Worm (Caenorhabditis elegans) whole organism, late embryonic: Measurements from ENCODE around the gene C49F5.5.

Experiments
- pros-1 ChIP-seq: fragments of 150-350 bp; optimal IDR thresholded peaks from 2 replicates; lab custom pipeline; 2014; ENCODE audit warnings: missing biosample characterization, missing genetic modification reagents, missing genetic modification characterization
- rnt-1 ChIP-seq: sonication (generic microtip); optimal IDR thresholded peaks from 2 replicates; lab custom pipeline; 2016; ENCODE audit warnings: missing genetic modification characterization, missing compliant biosample characterization
- unc-42 ChIP-seq: sonication (generic microtip); optimal IDR thresholded peaks from 2 replicates; lab custom pipeline; 2016; ENCODE audit warnings: missing genotype, missing genetic modification characterization, missing compliant biosample characterization

Gene C49F5.5

DNA sequence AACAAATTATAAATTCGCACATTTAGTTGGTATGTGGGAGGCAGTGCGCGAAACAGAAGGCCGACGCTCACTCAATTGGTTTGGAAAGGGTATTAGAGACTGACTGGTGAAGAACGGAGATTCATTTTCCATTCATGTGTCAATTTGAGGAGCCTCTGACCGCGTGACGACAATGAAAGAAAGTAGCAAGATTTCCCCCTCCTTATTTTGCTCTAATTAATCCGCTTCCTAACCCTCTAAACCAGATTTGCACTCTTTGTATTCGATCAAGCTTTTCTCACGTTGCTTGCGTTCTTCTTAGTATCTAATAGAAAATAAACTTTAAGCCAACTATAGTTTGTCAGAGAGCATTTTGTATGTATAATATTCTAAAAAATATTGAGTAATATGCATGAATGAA, 50.1 kb downstream of the C49F5.5 start:
- no peak for TF ChIP-seq rnt-1
- TF ChIP-seq unc-42 (tag; lab: Kevin White, UChicago): peak; percentile 81
- no peak for TF ChIP-seq pros-1
